Worm (Caenorhabditis elegans): ENCODE results near the gene B0280.7.

The B0280.7 gene

DNA sequence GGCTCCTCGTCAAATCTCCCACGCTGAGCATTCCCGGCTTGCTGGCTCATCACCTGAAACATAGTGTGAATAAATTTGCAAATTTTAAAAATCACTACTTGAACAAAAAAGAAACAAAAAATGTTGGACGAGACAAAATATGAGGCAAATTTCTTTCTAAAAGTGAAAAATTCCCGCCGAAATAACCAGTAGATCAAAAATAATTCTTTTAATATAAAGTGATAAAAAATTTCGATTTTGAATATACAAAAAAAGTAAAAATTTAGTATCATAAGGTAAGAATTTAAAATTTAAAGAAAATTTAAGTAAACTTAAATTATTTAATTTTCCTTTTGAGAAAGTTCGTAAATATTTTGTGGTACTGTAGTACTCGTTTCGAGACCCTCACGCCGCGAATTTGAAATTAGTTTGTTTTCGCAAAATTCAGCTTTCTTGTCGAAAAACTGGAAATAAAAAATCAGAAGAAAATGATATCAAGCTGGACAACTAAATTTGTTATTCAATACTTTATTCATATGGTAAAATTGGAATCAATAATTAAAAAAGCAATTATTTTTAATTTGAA is 51.1 kb downstream of the B0280.7 start, which contains the start of gene egg-2:
Gene egg-2 (minus strand): TSS at position 53 of the 565 bp plus-strand sequence.
- TF ChIP-seq ztf-23 (GFP tag; IDR thresholded peaks at IDR 0.05) (no peak), med-1 (GFP tag; optimal IDR thresholded peaks at IDR 0.05; ENCODE audit: insufficient read depth) (no peak), T22C8.4 (GFP tag; IDR thresholded peaks at IDR 0.05) (no peak), ref-1 (GFP tag; conservative IDR thresholded peaks at IDR 0.05) (no peak)
